Fruit fly (Drosophila melanogaster): ENCODE measurements around the gene Cog4.

DNA sequence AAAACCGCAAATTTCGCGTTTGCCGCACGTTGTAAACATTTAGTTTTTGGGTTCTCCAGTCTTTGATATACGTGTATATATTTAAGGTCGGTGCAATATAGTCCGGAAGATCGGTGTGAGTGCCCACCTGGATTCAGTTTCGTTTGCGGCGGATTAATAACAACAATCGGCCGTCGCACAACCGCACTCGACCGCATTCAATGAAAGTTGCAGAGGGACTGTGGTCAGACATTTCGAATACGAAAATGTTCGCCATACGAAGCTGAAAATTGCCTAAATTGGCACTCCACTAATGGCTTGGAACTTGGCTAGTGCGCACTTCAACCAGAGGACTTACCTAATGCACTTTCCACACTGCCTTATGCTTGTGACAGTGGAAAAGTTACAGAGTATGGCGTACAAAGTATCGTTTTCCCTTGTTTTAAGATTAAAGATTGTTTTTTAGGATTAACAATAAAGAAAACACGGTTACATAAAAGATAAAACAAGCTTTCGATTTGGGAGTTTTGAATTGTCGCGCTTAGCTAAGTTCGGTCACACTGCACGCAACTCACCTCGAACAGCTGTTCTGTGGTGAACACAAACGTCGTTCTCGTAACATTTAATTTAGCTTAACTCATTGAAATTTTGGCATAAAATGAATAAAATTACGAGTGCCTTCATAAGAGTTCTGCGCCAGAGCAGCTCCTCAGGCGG lies 18.3 kb upstream of the Cog4 start, which contains the start of the genes Myo31DF and CG6094:
- TF ChIP-seq rn (GFP tag; IDR thresholded peaks at IDR 0.05) (no peak), CG8301 (tag; optimal IDR thresholded peaks at IDR 0.05) (no peak), CG13204 (GFP tag; optimal IDR thresholded peaks at IDR 0.05) (no peak)
